Worm (Caenorhabditis elegans): ENCODE results near the gene bus-4.

DNA sequence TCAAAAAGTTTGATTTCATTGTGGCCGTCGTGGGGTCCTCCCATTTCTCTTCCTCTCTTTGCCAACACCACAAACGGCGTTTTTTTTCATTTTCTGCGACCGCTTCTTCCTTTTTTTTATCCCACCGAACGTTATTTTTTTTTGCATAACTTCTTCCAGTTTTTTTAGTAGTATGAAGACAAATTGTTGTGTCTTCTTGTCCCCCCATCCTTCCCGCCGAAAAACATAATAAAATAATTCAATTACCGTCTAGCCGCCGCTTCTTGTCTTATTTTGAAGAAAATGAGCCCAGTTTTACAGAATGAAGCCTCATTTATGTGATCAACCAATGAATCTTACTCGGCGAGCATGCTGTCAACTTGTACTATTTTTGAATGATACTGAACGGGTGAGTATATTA lies 18.8 kb upstream of the bus-4 start, which contains the start of gene F29B9.12:
- TF ChIP-seq zag-1 (tag; optimal IDR thresholded peaks at IDR 0.05) (no peak), nhr-77 (tag; optimal IDR thresholded peaks at IDR 0.05) (no peak), skn-1 (tag; optimal IDR thresholded peaks at IDR 0.05) (no peak), unc-39 (tag; optimal IDR thresholded peaks at IDR 0.05) (no peak), nhr-43 (tag; optimal IDR thresholded peaks at IDR 0.05; ENCODE audit: poor library complexity, severe bottlenecking) (no peak), sea-2 (GFP tag; optimal IDR thresholded peaks at IDR 0.05) (no peak)

Measured in whole organism, L3 larva.